Worm (Caenorhabditis elegans): Measurements from ENCODE around the gene D1054.10.

Gene D1054.10

ce11 chrV:10811763-10812162 is 19.1 kb upstream of the D1054.10 start, which contains the start of gene C29A12.22:
C29A12.22 (plus strand) TSS chrV:10812063.
- TF ChIP-seq med-1 (GFP tag; optimal IDR thresholded peaks at IDR 0.05; ENCODE audit: insufficient read depth) (no peak), klf-2 (GFP tag; conservative IDR thresholded peaks at IDR 0.05) (no peak), tab-1 (GFP tag; IDR thresholded peaks at IDR 0.05) (no peak), flt-1 (GFP tag; IDR thresholded peaks at IDR 0.05) (no peak), ztf-29 (GFP tag; IDR thresholded peaks at IDR 0.05) (no peak), T22C8.4 (GFP tag; IDR thresholded peaks at IDR 0.05) (no peak), cog-1 (tag; optimal IDR thresholded peaks at IDR 0.05) (no peak), ztf-23 (GFP tag; IDR thresholded peaks at IDR 0.05) (no peak)

ce11 chrV:10807862-10808327 is 15.2 kb upstream of the D1054.10 start, which contains the start of gene plrg-1:
plrg-1 (minus strand) TSS chrV:10807912.
- peak; percentile 92 for TF ChIP-seq tab-1 (GFP tag; IDR thresholded peaks at IDR 0.05)
- TF ChIP-seq T22C8.4 (GFP tag; IDR thresholded peaks at IDR 0.05): peak; percentile 61; the same call in 1 of the 2 replicates
- peak; percentile 61 for TF ChIP-seq ref-1 (GFP tag; conservative IDR thresholded peaks at IDR 0.05)
- TF ChIP-seq ztf-29 (GFP tag; IDR thresholded peaks at IDR 0.05): peak; percentile 83; the same call in 1 of the 2 replicates
- TF ChIP-seq klf-2 (GFP tag; conservative IDR thresholded peaks at IDR 0.05): peak; percentile 78
- TF ChIP-seq med-1 (GFP tag; optimal IDR thresholded peaks at IDR 0.05; ENCODE audit: insufficient read depth): peak; percentile 90
- peak; percentile 92 for TF ChIP-seq ztf-23 (GFP tag; IDR thresholded peaks at IDR 0.05)
- TF ChIP-seq flt-1 (GFP tag; IDR thresholded peaks at IDR 0.05): peak; percentile 96
- peak; percentile 93 for TF ChIP-seq cog-1 (tag; optimal IDR thresholded peaks at IDR 0.05)

- no peak for TF ChIP-seq ztf-23 (GFP tag; IDR thresholded peaks at IDR 0.05)
- TF ChIP-seq cog-1 (tag; optimal IDR thresholded peaks at IDR 0.05): no peak
- no peak for TF ChIP-seq ztf-29 (GFP tag; IDR thresholded peaks at IDR 0.05)
- no peak for TF ChIP-seq T22C8.4 (GFP tag; IDR thresholded peaks at IDR 0.05)
- no peak for TF ChIP-seq ref-1 (GFP tag; conservative IDR thresholded peaks at IDR 0.05)
Observed at ce11 chrV:10805934-10806333, 13.3 kb upstream of the D1054.10 start, which contains the start of gene prp-38. prp-38 (minus strand) TSS chrV:10806034.

- TF ChIP-seq flt-1 (GFP tag; IDR thresholded peaks at IDR 0.05): no peak
- no peak for TF ChIP-seq cog-1 (tag; optimal IDR thresholded peaks at IDR 0.05)
- TF ChIP-seq ref-1 (GFP tag; conservative IDR thresholded peaks at IDR 0.05): no peak
- no peak for TF ChIP-seq tab-1 (GFP tag; IDR thresholded peaks at IDR 0.05)
- TF ChIP-seq klf-2 (GFP tag; conservative IDR thresholded peaks at IDR 0.05): no peak
- no peak for TF ChIP-seq med-1 (GFP tag; optimal IDR thresholded peaks at IDR 0.05; ENCODE audit: insufficient read depth)
- no peak for TF ChIP-seq T22C8.4 (GFP tag; IDR thresholded peaks at IDR 0.05)
- no peak for TF ChIP-seq ztf-29 (GFP tag; IDR thresholded peaks at IDR 0.05)
- no peak for TF ChIP-seq ztf-23 (GFP tag; IDR thresholded peaks at IDR 0.05)
Observed at ce11 chrV:10804374-10804773, 11.7 kb upstream of the D1054.10 start, which contains the start of gene secs-1. secs-1 (minus strand) TSS chrV:10804474.

- no peak for TF ChIP-seq klf-2 (GFP tag; conservative IDR thresholded peaks at IDR 0.05)
- TF ChIP-seq T22C8.4 (GFP tag; IDR thresholded peaks at IDR 0.05): no peak
- no peak for TF ChIP-seq cog-1 (tag; optimal IDR thresholded peaks at IDR 0.05)
- no peak for TF ChIP-seq flt-1 (GFP tag; IDR thresholded peaks at IDR 0.05)
- no peak for TF ChIP-seq ref-1 (GFP tag; conservative IDR thresholded peaks at IDR 0.05)
- no peak for TF ChIP-seq ztf-23 (GFP tag; IDR thresholded peaks at IDR 0.05)
- no peak for TF ChIP-seq ztf-29 (GFP tag; IDR thresholded peaks at IDR 0.05)
- TF ChIP-seq med-1 (GFP tag; optimal IDR thresholded peaks at IDR 0.05; ENCODE audit: insufficient read depth): no peak
- no peak for TF ChIP-seq tab-1 (GFP tag; IDR thresholded peaks at IDR 0.05)
Observed at ce11 chrV:10802060-10802459, 9.4 kb upstream of the D1054.10 start.

ce11 chrV:10801154-10801553 is 8.5 kb upstream of the D1054.10 start, which contains the start of gene D1054.18:
D1054.18 (minus strand) TSS chrV:10801198.
- TF ChIP-seq flt-1 (GFP tag; IDR thresholded peaks at IDR 0.05): no peak
- TF ChIP-seq ref-1 (GFP tag; conservative IDR thresholded peaks at IDR 0.05): no peak
- TF ChIP-seq T22C8.4 (GFP tag; IDR thresholded peaks at IDR 0.05): no peak
- no peak for TF ChIP-seq med-1 (GFP tag; optimal IDR thresholded peaks at IDR 0.05; ENCODE audit: insufficient read depth)
- no peak for TF ChIP-seq klf-2 (GFP tag; conservative IDR thresholded peaks at IDR 0.05)
- TF ChIP-seq cog-1 (tag; optimal IDR thresholded peaks at IDR 0.05): no peak
- no peak for TF ChIP-seq tab-1 (GFP tag; IDR thresholded peaks at IDR 0.05)
- no peak for TF ChIP-seq ztf-29 (GFP tag; IDR thresholded peaks at IDR 0.05)
- no peak for TF ChIP-seq ztf-23 (GFP tag; IDR thresholded peaks at IDR 0.05)

ce11 chrV:10798090-10798489 is 5.4 kb upstream of the D1054.10 start, which contains the start of gene srh-184:
srh-184 (minus strand) TSS chrV:10798190.
- TF ChIP-seq ref-1 (GFP tag; conservative IDR thresholded peaks at IDR 0.05): no peak
- TF ChIP-seq ztf-29 (GFP tag; IDR thresholded peaks at IDR 0.05): no peak
- TF ChIP-seq ztf-23 (GFP tag; IDR thresholded peaks at IDR 0.05): no peak
- TF ChIP-seq cog-1 (tag; optimal IDR thresholded peaks at IDR 0.05): no peak
- no peak for TF ChIP-seq tab-1 (GFP tag; IDR thresholded peaks at IDR 0.05)
- no peak for TF ChIP-seq klf-2 (GFP tag; conservative IDR thresholded peaks at IDR 0.05)
- TF ChIP-seq med-1 (GFP tag; optimal IDR thresholded peaks at IDR 0.05; ENCODE audit: insufficient read depth): no peak
- no peak for TF ChIP-seq flt-1 (GFP tag; IDR thresholded peaks at IDR 0.05)
- no peak for TF ChIP-seq T22C8.4 (GFP tag; IDR thresholded peaks at IDR 0.05)

ce11 chrV:10795494-10795893 is 2.8 kb upstream of the D1054.10 start, which contains the start of gene D1054.19:
D1054.19 (plus strand) TSS chrV:10795794.
- TF ChIP-seq klf-2 (GFP tag; conservative IDR thresholded peaks at IDR 0.05): no peak
- no peak for TF ChIP-seq ref-1 (GFP tag; conservative IDR thresholded peaks at IDR 0.05)
- no peak for TF ChIP-seq flt-1 (GFP tag; IDR thresholded peaks at IDR 0.05)
- no peak for TF ChIP-seq cog-1 (tag; optimal IDR thresholded peaks at IDR 0.05)
- no peak for TF ChIP-seq ztf-29 (GFP tag; IDR thresholded peaks at IDR 0.05)
- no peak for TF ChIP-seq med-1 (GFP tag; optimal IDR thresholded peaks at IDR 0.05; ENCODE audit: insufficient read depth)
- TF ChIP-seq tab-1 (GFP tag; IDR thresholded peaks at IDR 0.05): no peak
- no peak for TF ChIP-seq ztf-23 (GFP tag; IDR thresholded peaks at IDR 0.05)
- no peak for TF ChIP-seq T22C8.4 (GFP tag; IDR thresholded peaks at IDR 0.05)

- TF ChIP-seq cog-1 (tag; optimal IDR thresholded peaks at IDR 0.05) (no peak), ztf-23 (GFP tag; IDR thresholded peaks at IDR 0.05) (no peak), ztf-29 (GFP tag; IDR thresholded peaks at IDR 0.05) (no peak), ref-1 (GFP tag; conservative IDR thresholded peaks at IDR 0.05) (no peak), med-1 (GFP tag; optimal IDR thresholded peaks at IDR 0.05; ENCODE audit: insufficient read depth) (no peak), klf-2 (GFP tag; conservative IDR thresholded peaks at IDR 0.05) (no peak), tab-1 (GFP tag; IDR thresholded peaks at IDR 0.05) (no peak), flt-1 (GFP tag; IDR thresholded peaks at IDR 0.05) (no peak), T22C8.4 (GFP tag; IDR thresholded peaks at IDR 0.05) (no peak)
Observed at ce11 chrV:10794463-10794862, 1.8 kb upstream of the D1054.10 start.
